Worm (Caenorhabditis elegans) whole organism, L4/young adult: Measurements from ENCODE around the gene scd-1.

Experiments used
- W03F9.2 ChIP-seq: fragments of 150-350 bp; optimal IDR thresholded peaks from 2 replicates; lab custom pipeline; 2014; ENCODE audit warnings: missing biosample characterization, missing genetic modification characterization
- dao-5 ChIP-seq: sonication (generic microtip); optimal IDR thresholded peaks from 2 replicates; lab custom pipeline; 2016; ENCODE audit warnings: missing genotype, missing genetic modification characterization, moderate library complexity, missing compliant biosample characterization
- him-1 ChIP-seq: sonication (generic microtip); optimal IDR thresholded peaks from 2 replicates; lab custom pipeline; 2016; ENCODE audit warnings: missing genotype, missing genetic modification reagents, missing genetic modification characterization, missing compliant biosample characterization

DNA sequence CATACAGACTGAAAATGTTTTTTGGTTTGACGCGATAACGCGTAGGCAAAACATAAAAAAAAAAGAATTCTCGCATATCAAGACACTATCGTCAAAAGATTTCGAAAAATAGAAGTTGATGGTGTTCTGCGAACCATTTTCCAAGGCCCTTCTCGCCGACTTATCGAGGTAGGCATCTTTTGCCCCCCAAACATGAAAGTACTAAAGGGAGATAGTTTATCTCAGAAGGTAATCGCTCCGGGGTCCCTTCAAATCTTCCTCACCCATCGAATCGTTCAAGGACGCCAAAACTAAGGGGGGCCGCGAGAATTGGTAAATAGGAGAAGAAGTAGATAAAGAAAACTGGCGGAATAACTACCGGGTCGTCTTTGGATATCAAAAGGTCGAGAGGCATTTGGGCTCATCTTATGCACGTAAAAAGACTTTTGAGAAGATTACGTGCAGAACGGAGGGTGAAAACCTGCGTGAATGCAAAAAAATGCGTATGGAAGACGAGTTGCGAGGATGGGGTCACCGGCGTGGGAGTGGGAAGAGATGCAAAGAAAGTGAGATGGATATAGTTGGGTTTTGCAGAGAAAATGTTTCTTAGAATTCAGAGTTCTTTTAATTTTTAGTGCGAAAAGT, 14.1 kb downstream of the scd-1 start:
- TF ChIP-seq him-1 (tag; lab: Kevin White, UChicago), result no peak
- TF ChIP-seq W03F9.2 (tag; lab: Kevin White, UChicago), result no peak
- TF ChIP-seq dao-5 (tag; lab: Kevin White, UChicago), result no peak
